Fruit fly (Drosophila melanogaster): ENCODE data around the gene Nup58.

The Nup58 gene

dm6 chr3R:19642893-19643270 lies 1.9 kb upstream of the Nup58 start (continued):
- TF ChIP-seq Dbx (GFP tag; IDR thresholded peaks at IDR 0.05) (peak; percentile 37; the same call in 1 of the 3 replicates), row (GFP tag; IDR thresholded peaks at IDR 0.05) (peak; percentile 40; the same call in 2 of the 3 replicates), fd64A (GFP tag; optimal IDR thresholded peaks at IDR 0.05) (no peak), CG6791 (GFP tag; IDR thresholded peaks at IDR 0.05; ENCODE audit: partially characterized antibody) (peak; percentile 91), Hmr (GFP tag; optimal IDR thresholded peaks at IDR 0.05) (peak; percentile 11), ato (GFP tag; IDR thresholded peaks at IDR 0.05; ENCODE audit: partially characterized antibody) (peak; percentile 76), dysf (GFP tag; IDR thresholded peaks at IDR 0.05) (no peak), Hsf (GFP tag; optimal IDR thresholded peaks at IDR 0.05) (no peak), Myb (GFP tag; optimal IDR thresholded peaks at IDR 0.05) (peak; percentile 2), vvl (GFP tag; IDR thresholded peaks at IDR 0.05) (peak; percentile 39; the same call in 1 of the 2 replicates), Dp (GFP tag; optimal IDR thresholded peaks at IDR 0.05) (peak; percentile 47), zfh1 (GFP tag; IDR thresholded peaks at IDR 0.05) (peak; percentile 42; the same call in 1 of the 3 replicates), corto (GFP tag; optimal IDR thresholded peaks at IDR 0.05) (no peak), CG1024 (GFP tag; IDR thresholded peaks at IDR 0.05) (no peak), CG34422 (GFP tag; IDR thresholded peaks at IDR 0.05) (0 out of 3 replicates have a peak, but pooled peaks have one; percentile 7), CoRest (tag; optimal IDR thresholded peaks at IDR 0.05) (no peak), hb (GFP tag; IDR thresholded peaks at IDR 0.05; ENCODE audit: partially characterized antibody) (peak; percentile 69; the same call in 2 of the 3 replicates), sens (GFP tag) (peak; percentile 87), Rfx (GFP tag; IDR thresholded peaks at IDR 0.05) (peak; percentile 59; the same call in 1 of the 2 replicates), Dll (GFP tag; IDR thresholded peaks at IDR 0.05; ENCODE audit: partially characterized antibody) (peak; percentile 81), amos (GFP tag; IDR thresholded peaks at IDR 0.05; ENCODE audit: partially characterized antibody) (peak; percentile 76; the same call in 1 of the 2 replicates), HLH4C (GFP tag; IDR thresholded peaks at IDR 0.05; ENCODE audit: partially characterized antibody) (peak; percentile 53; the same call in 1 of the 3 replicates), CG5180 (GFP tag; optimal IDR thresholded peaks at IDR 0.05) (no peak), rib (GFP tag; IDR thresholded peaks at IDR 0.05) (peak; percentile 38; the same call in 1 of the 2 replicates), CG14860 (GFP tag; IDR thresholded peaks at IDR 0.05; ENCODE audit: partially characterized antibody) (peak; percentile 68), kay (GFP tag; optimal IDR thresholded peaks at IDR 0.05) (no peak), CG3847 (GFP tag; IDR thresholded peaks at IDR 0.05) (0 out of 2 replicates have a peak, but pooled peaks have one; percentile 12), ac (GFP tag; optimal IDR thresholded peaks at IDR 0.05) (no peak), CG7786 (GFP tag; optimal IDR thresholded peaks at IDR 0.05) (peak; percentile 1), Fer3 (tag; optimal IDR thresholded peaks at IDR 0.05) (peak; percentile 25), CG12659 (GFP tag; optimal IDR thresholded peaks at IDR 0.05) (peak; percentile 12), esg (GFP tag; conservative IDR thresholded peaks at IDR 0.05) (no peak), CG8290 (GFP tag; optimal IDR thresholded peaks at IDR 0.05) (no peak), CG8290 (tag; optimal IDR thresholded peaks at IDR 0.05) (peak in 1 of 2 experiments; percentile 13), CG17612 (GFP tag; IDR thresholded peaks at IDR 0.05) (no peak), CG14710 (tag; optimal IDR thresholded peaks at IDR 0.05) (peak; percentile 8), CG14014 (GFP tag; IDR thresholded peaks at IDR 0.05) (0 out of 2 replicates have a peak, but pooled peaks have one; percentile 21), pzg (GFP tag; optimal IDR thresholded peaks at IDR 0.05) (peak; percentile 36), CG9437 (GFP tag; optimal IDR thresholded peaks at IDR 0.05) (peak; percentile 25), fru (optimal IDR thresholded peaks at IDR 0.05) (no peak), HHEX (GFP tag; optimal IDR thresholded peaks at IDR 0.05) (no peak), Scr (GFP tag; IDR thresholded peaks at IDR 0.05; ENCODE audit: partially characterized antibody) (peak; percentile 77), BEAF-32 (GFP tag; optimal IDR thresholded peaks at IDR 0.05) (peak; percentile 75), Opbp (GFP tag; IDR thresholded peaks at IDR 0.05; ENCODE audit: partially characterized antibody) (peak; percentile 74; the same call in 2 of the 3 replicates), slbo (GFP tag; IDR thresholded peaks at IDR 0.05) (peak; percentile 21; the same call in 1 of the 2 replicates), CG10267 (tag; optimal IDR thresholded peaks at IDR 0.05) (peak; percentile 87), Mrtf (GFP tag; IDR thresholded peaks at IDR 0.05) (0 out of 3 replicates have a peak, but pooled peaks have one; percentile 26), CG11723 (GFP tag; optimal IDR thresholded peaks at IDR 0.05) (peak; percentile 14), chm (GFP tag; IDR thresholded peaks at IDR 0.05) (no peak), Ravus (GFP tag; IDR thresholded peaks at IDR 0.05) (no peak)
